Fruit fly (Drosophila melanogaster) whole organism, wandering third instar larva: ENCODE results near the gene CG15172.

Experiments
- Abd-B ChIP-seq: fragments of >200 bp; optimal IDR thresholded peaks from 2 replicates; lab custom pipeline; 2017; ENCODE audit warnings: missing biosample characterization, missing genetic modification characterization
- CG32264 ChIP-seq: fragments of 200-800 bp; sonication (Bioruptor generic); optimal IDR thresholded peaks from 2 replicates; lab custom pipeline; 2016; ENCODE audit warnings: missing biosample characterization, missing genetic modification characterization
- CG9705 ChIP-seq: fragments of 200-800 bp; sonication (Bioruptor generic); optimal IDR thresholded peaks from 2 replicates; lab custom pipeline; 2018; ENCODE audit warnings: missing biosample characterization, mild to moderate bottlenecking, missing genetic modification characterization
- CrebA ChIP-seq: fragments of 200-800 bp; sonication (Bioruptor generic); optimal IDR thresholded peaks from 2 replicates; lab custom pipeline; 2016; ENCODE audit warnings: missing biosample characterization, mild to moderate bottlenecking, missing genetic modification characterization, borderline replicate concordance
- Dfd ChIP-seq: fragments of >200 bp; optimal IDR thresholded peaks from 2 replicates; lab custom pipeline; 2017; ENCODE audit warnings: missing biosample characterization, missing genetic modification characterization
- Dif ChIP-seq: fragments of 200-275, 200-300 bp; sonication (Bioruptor generic); optimal IDR thresholded peaks from 2 replicates; lab custom pipeline; 2018; ENCODE audit warnings: missing biosample characterization, missing genetic modification characterization; ENCODE audit not compliant: partially characterized antibody
- GATAd ChIP-seq: sonication (Bioruptor generic); optimal IDR thresholded peaks from 2 replicates; lab custom pipeline; 2016; ENCODE audit warnings: missing biosample characterization, missing genetic modification characterization
- HLH106 ChIP-seq: fragments of 200-800 bp; optimal IDR thresholded peaks from 3 replicates; lab custom pipeline; 2019; ENCODE audit warnings: missing biosample characterization, mild to moderate bottlenecking, missing genetic modification characterization, moderate library complexity
- Hnf4 ChIP-seq: fragments of 200-800 bp; sonication (Bioruptor generic); optimal IDR thresholded peaks from 2 replicates; lab custom pipeline; 2016; ENCODE audit warnings: missing biosample characterization, mild to moderate bottlenecking, missing genetic modification characterization
- Hr78 ChIP-seq: fragments of >200 bp; optimal IDR thresholded peaks from 2 replicates; lab custom pipeline; 2017; ENCODE audit warnings: missing biosample characterization, missing genetic modification characterization
- Hr83 ChIP-seq: fragments of 200-300 bp; sonication (Bioruptor generic); optimal IDR thresholded peaks from 2 replicates; lab custom pipeline; 2016; ENCODE audit warnings: missing biosample characterization, mild to moderate bottlenecking, missing genetic modification characterization, moderate library complexity; ENCODE audit not compliant: poor library complexity, severe bottlenecking
- Jra ChIP-seq: sonication (Bioruptor generic); optimal IDR thresholded peaks from 2 replicates; lab custom pipeline; 2016; ENCODE audit warnings: missing biosample characterization, missing genetic modification characterization
- Mio ChIP-seq: sonication (Bioruptor generic); optimal IDR thresholded peaks from 2 replicates; lab custom pipeline; 2016; ENCODE audit warnings: missing biosample characterization, missing genetic modification characterization
- Myc ChIP-seq: fragments of >200 bp; optimal IDR thresholded peaks from 2 replicates; lab custom pipeline; 2017
- N ChIP-seq: fragments of >200 bp; optimal IDR thresholded peaks from 2 replicates; lab custom pipeline; 2018; ENCODE audit warnings: missing biosample characterization, missing external identifiers, missing genetic modification characterization
- OdsH ChIP-seq: fragments of 200-800 bp; sonication (Bioruptor generic); optimal IDR thresholded peaks from 2 replicates; lab custom pipeline; 2016; ENCODE audit warnings: missing biosample characterization, mild to moderate bottlenecking, missing genetic modification characterization
- Rel ChIP-seq, 2 experiments: fragments of 200-800 bp; sonication (Bioruptor generic) in 1 of 2; optimal IDR thresholded peaks; 2 replicates in 1 of 2; 3 replicates in 1 of 2; lab custom pipeline; 2016 to 2019; ENCODE audit warnings: mild to moderate bottlenecking in 2 of 2, missing biosample characterization in 2 of 2, missing genetic modification characterization in 2 of 2, moderate library complexity in 1 of 2
- Sp1 ChIP-seq: fragments of 200-800 bp; sonication (Bioruptor generic); optimal IDR thresholded peaks from 3 replicates; lab custom pipeline; 2019; ENCODE audit warnings: missing biosample characterization, mild to moderate bottlenecking, missing genetic modification characterization, moderate library complexity
- Vsx2 ChIP-seq: fragments of 200-300, 225-300 bp; sonication (Bioruptor generic); optimal IDR thresholded peaks from 2 replicates; lab custom pipeline; 2018; ENCODE audit warnings: missing biosample characterization, missing genetic modification characterization; ENCODE audit not compliant: partially characterized antibody
- br ChIP-seq: fragments of 200-800 bp; sonication (Bioruptor generic); optimal IDR thresholded peaks from 2 replicates; lab custom pipeline; 2016; ENCODE audit warnings: missing biosample characterization, missing genetic modification characterization
- brk ChIP-seq: fragments of 200-800 bp; sonication (Bioruptor generic); optimal IDR thresholded peaks from 2 replicates; lab custom pipeline; 2016; ENCODE audit warnings: missing biosample characterization, mild to moderate bottlenecking, missing genetic modification characterization
- dl ChIP-seq, 2 experiments: fragments of 175-275, 200-275 bp in 1 of 2; fragments of 200-275 bp in 1 of 2; sonication (Bioruptor generic); optimal IDR thresholded peaks; lab custom pipeline; 2018; ENCODE audit warnings: mild to moderate bottlenecking in 2 of 2, missing biosample characterization in 2 of 2, missing genetic modification characterization in 2 of 2, moderate library complexity in 2 of 2; ENCODE audit not compliant: partially characterized antibody in 2 of 2, insufficient read depth in 1 of 2
- dmrt93B ChIP-seq: fragments of 200-800 bp; sonication (Bioruptor generic); optimal IDR thresholded peaks from 2 replicates; lab custom pipeline; 2018; ENCODE audit warnings: missing biosample characterization, mild to moderate bottlenecking, missing genetic modification characterization
- dsf ChIP-seq: sonication (Bioruptor generic); optimal IDR thresholded peaks from 2 replicates; lab custom pipeline; 2016; ENCODE audit warnings: missing biosample characterization, missing genetic modification characterization, borderline replicate concordance
- ey ChIP-seq: fragments of 200-800 bp; sonication (Bioruptor generic); optimal IDR thresholded peaks from 2 replicates; lab custom pipeline; 2016; ENCODE audit warnings: missing biosample characterization, missing genetic modification characterization
- foxo ChIP-seq, 2 experiments: fragments of 200-800 bp; sonication (Bioruptor generic); optimal IDR thresholded peaks; 2 replicates in 1 of 2; 3 replicates in 1 of 2; lab custom pipeline; 2016 to 2017; ENCODE audit warnings: missing biosample characterization in 2 of 2, missing genetic modification characterization in 2 of 2
- fru ChIP-seq: fragments of 200-800 bp; sonication (Bioruptor generic); optimal IDR thresholded peaks from 3 replicates; lab custom pipeline; 2016; ENCODE audit warnings: missing biosample characterization, mild to moderate bottlenecking, missing genetic modification characterization
- h ChIP-seq: fragments of 200-800 bp; sonication (Bioruptor generic); optimal IDR thresholded peaks from 3 replicates; lab custom pipeline; 2016; ENCODE audit warnings: missing biosample characterization, mild to moderate bottlenecking, missing genetic modification characterization
- jim ChIP-seq: fragments of 175-275, 200-325 bp; sonication (Bioruptor generic); optimal IDR thresholded peaks from 2 replicates; lab custom pipeline; 2016; ENCODE audit warnings: missing biosample characterization, mild to moderate bottlenecking, missing genetic modification characterization
- pan ChIP-seq: fragments of >200 bp; optimal IDR thresholded peaks from 2 replicates; lab custom pipeline; 2017
- psq ChIP-seq: fragments of 200-800 bp; sonication (Bioruptor generic); optimal IDR thresholded peaks from 3 replicates; lab custom pipeline; 2017; ENCODE audit warnings: missing biosample characterization, mild to moderate bottlenecking, missing genetic modification characterization, moderate library complexity
- rgr ChIP-seq: fragments of 200-800 bp; sonication (Bioruptor generic); optimal IDR thresholded peaks from 3 replicates; lab custom pipeline; 2016; ENCODE audit warnings: missing biosample characterization, mild to moderate bottlenecking, missing genetic modification characterization
- sage ChIP-seq: fragments of 200-800 bp; sonication (Bioruptor generic); optimal IDR thresholded peaks from 2 replicates; lab custom pipeline; 2016; ENCODE audit warnings: missing biosample characterization, mild to moderate bottlenecking, missing genetic modification characterization
- sv ChIP-seq: fragments of 200-800 bp; sonication (Bioruptor generic); optimal IDR thresholded peaks from 3 replicates; lab custom pipeline; 2016; ENCODE audit warnings: missing biosample characterization, missing genetic modification characterization
- tai ChIP-seq: sonication (Bioruptor generic); optimal IDR thresholded peaks from 2 replicates; lab custom pipeline; 2016; ENCODE audit warnings: missing biosample characterization, missing genetic modification characterization
- usp ChIP-seq: fragments of >200 bp; optimal IDR thresholded peaks from 2 replicates; lab custom pipeline; 2017; ENCODE audit warnings: missing biosample characterization, missing genetic modification characterization
- woc ChIP-seq: sonication (Bioruptor generic); optimal IDR thresholded peaks from 2 replicates; lab custom pipeline; 2016; ENCODE audit warnings: missing biosample characterization, mild to moderate bottlenecking, missing genetic modification characterization

The CG15172 gene

DNA sequence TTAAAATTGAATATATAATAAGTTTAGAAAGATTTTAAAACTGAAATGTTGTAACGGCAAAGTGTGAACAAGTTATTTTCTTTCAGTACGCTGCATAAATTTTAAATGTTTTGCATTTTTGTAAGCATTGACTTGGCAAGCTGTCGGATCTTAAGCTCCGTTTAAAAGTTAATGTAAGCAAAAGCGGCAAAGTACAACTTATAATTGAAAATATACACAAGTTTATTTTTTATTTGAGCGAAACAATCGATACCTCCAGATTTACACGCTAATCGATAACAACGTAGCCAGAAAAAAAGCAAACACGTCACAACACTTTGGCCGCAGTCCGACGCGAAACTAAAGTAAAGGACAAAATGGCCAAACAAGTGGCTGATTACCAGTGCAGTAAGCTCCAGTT is 19.4 kb downstream of the CG15172 start, which contains the start of gene Catsup:
Gene Catsup (plus strand): TSS at position 273 of the 400 bp plus-strand sequence.
- TF ChIP-seq psq (GFP tag; lab: Kevin White, UChicago) = no peak
- no peak for TF ChIP-seq N (GFP tag; lab: Kevin White, UChicago)
- TF ChIP-seq CG32264 = no peak
- no peak for TF ChIP-seq sv (GFP tag; lab: Kevin White, UChicago)
- TF ChIP-seq Myc = no peak
- no peak for TF ChIP-seq foxo (GFP tag; optimal IDR thresholded peaks at IDR 0.05; lab: Kevin White, UChicago)
- no peak for TF ChIP-seq br (GFP tag; lab: Kevin White, UChicago)
- TF ChIP-seq woc (GFP tag; lab: Kevin White, UChicago) = no peak
- no peak for TF ChIP-seq Dfd (GFP tag; lab: Kevin White, UChicago)
- TF ChIP-seq Hr78 (GFP tag; lab: Kevin White, UChicago) = no peak
- no peak for TF ChIP-seq dsf (GFP tag; lab: Kevin White, UChicago)
- no peak for TF ChIP-seq CrebA (GFP tag; lab: Kevin White, UChicago)
- TF ChIP-seq Mio = no peak
- no peak for TF ChIP-seq tai (GFP tag; lab: Kevin White, UChicago)
- no peak for TF ChIP-seq Abd-B
- TF ChIP-seq GATAd (GFP tag; lab: Kevin White, UChicago) = no peak
- TF ChIP-seq CG9705 (GFP tag; lab: Kevin White, UChicago) = no peak

DNA sequence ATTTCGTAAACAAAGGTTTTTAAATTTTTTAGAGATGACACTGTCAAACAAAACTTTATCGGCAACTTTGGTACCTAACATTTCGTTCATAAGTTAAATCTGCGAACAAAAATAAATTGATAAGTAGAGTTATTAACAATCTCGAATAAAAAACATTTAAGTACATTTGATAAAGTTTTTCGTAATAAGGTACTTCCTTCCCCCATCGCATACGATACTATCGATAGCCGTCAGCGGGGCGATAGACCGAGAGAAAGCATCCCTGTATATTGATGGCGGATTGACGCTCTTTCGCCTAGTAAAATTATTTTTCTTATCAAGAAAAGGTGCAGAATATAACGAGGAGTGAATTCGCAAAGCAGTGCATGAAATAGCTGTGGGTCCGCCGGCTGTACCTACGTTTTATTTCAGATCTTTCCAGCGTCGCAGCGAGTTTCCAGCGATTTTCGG is 22.9 kb downstream of the CG15172 start, which contains the start of the genes Ttc19 and Acn:
Gene Ttc19 (minus strand): TSS at position 38 of the 450 bp plus-strand sequence.
Gene Acn (plus strand): TSS at position 245 of the 450 bp plus-strand sequence.
- TF ChIP-seq foxo (GFP tag; optimal IDR thresholded peaks at IDR 0.05; lab: Kevin White, UChicago) (peak; percentile 60 to 88), ey (peak; percentile 89), CrebA (GFP tag; lab: Kevin White, UChicago) (no peak), CG32264 (peak; percentile 76), CG9705 (GFP tag; lab: Kevin White, UChicago) (peak; percentile 83), jim (no peak), GATAd (GFP tag; lab: Kevin White, UChicago) (peak; percentile 73), woc (GFP tag; lab: Kevin White, UChicago) (peak; percentile 86), sv (GFP tag; lab: Kevin White, UChicago) (peak; percentile 82), h (peak; percentile 90), Hr78 (GFP tag; lab: Kevin White, UChicago) (no peak), Rel (GFP tag; optimal IDR thresholded peaks at IDR 0.05; lab: Kevin White, UChicago) (no peak), Rel (tag; optimal IDR thresholded peaks at IDR 0.05; lab: Kevin White, UChicago) (peak; percentile 45), dsf (GFP tag; lab: Kevin White, UChicago) (peak; percentile 93), rgr (GFP tag; lab: Kevin White, UChicago) (peak; percentile 90), HLH106 (tag; lab: Kevin White, UChicago) (peak; percentile 83), dl (GFP tag; optimal IDR thresholded peaks at IDR 0.05; lab: Kevin White, UChicago; ENCODE audit: insufficient read depth in 1 of 2, partially characterized antibody in 2 of 2) (no peak), usp (no peak), fru (GFP tag; lab: Kevin White, UChicago) (peak; percentile 88), Sp1 (GFP tag; lab: Kevin White, UChicago) (peak; percentile 81), Mio (peak; percentile 17), dmrt93B (GFP tag; lab: Kevin White, UChicago) (no peak), br (GFP tag; lab: Kevin White, UChicago) (peak; percentile 88), Vsx2 (GFP tag; lab: Kevin White, UChicago) (no peak), Hr83 (GFP tag; lab: Kevin White, UChicago) (peak; percentile 66), N (GFP tag; lab: Kevin White, UChicago) (no peak), Dif (GFP tag; lab: Kevin White, UChicago) (no peak), tai (GFP tag; lab: Kevin White, UChicago) (no peak), OdsH (GFP tag; lab: Kevin White, UChicago) (peak; percentile 75), sage (GFP tag; lab: Kevin White, UChicago) (no peak), psq (GFP tag; lab: Kevin White, UChicago) (peak; percentile 78), Myc (peak; percentile 41), Jra (GFP tag; lab: Kevin White, UChicago) (peak; percentile 95)

DNA sequence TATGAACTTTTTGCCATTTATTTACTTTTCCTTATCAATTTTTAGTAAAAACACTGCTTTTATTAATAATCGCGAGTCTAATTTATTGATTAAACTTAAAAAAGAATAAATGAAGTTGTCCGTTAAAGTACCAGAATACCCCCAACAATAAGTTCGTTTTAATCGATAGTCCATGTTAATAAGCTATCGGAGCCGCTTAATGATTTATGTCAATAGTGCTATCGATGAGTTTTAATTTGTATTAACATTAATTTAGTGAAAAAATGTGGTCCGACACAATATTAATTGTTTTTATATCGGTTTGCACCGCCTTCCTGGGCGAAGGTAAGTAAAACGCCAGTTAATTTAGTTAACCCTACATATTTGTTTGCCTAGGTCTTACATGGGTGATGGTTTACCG is 26.7 kb downstream of the CG15172 start, which contains the start of gene CG10470:
Gene CG10470 (plus strand): TSS at position 165 of the 400 bp plus-strand sequence.
- peak; percentile 16 for TF ChIP-seq rgr (GFP tag; lab: Kevin White, UChicago)
- no peak for TF ChIP-seq pan (lab: Kevin White, UChicago)
- no peak for TF ChIP-seq foxo (GFP tag; optimal IDR thresholded peaks at IDR 0.05; lab: Kevin White, UChicago)
- TF ChIP-seq CG9705 (GFP tag; lab: Kevin White, UChicago) = no peak
- TF ChIP-seq Jra (GFP tag; lab: Kevin White, UChicago) = no peak
- no peak for TF ChIP-seq N (GFP tag; lab: Kevin White, UChicago)
- TF ChIP-seq h = peak; percentile 0
- TF ChIP-seq jim = no peak
- no peak for TF ChIP-seq sv (GFP tag; lab: Kevin White, UChicago)
- TF ChIP-seq Mio = no peak
- TF ChIP-seq GATAd (GFP tag; lab: Kevin White, UChicago) = no peak
- no peak for TF ChIP-seq Dfd (GFP tag; lab: Kevin White, UChicago)
- TF ChIP-seq Hr78 (GFP tag; lab: Kevin White, UChicago) = no peak
- TF ChIP-seq woc (GFP tag; lab: Kevin White, UChicago) = no peak
- TF ChIP-seq brk (GFP tag; lab: Kevin White, UChicago) = no peak
- TF ChIP-seq CrebA (GFP tag; lab: Kevin White, UChicago) = no peak
- no peak for TF ChIP-seq sage (GFP tag; lab: Kevin White, UChicago)
- no peak for TF ChIP-seq Vsx2 (GFP tag; lab: Kevin White, UChicago)
- TF ChIP-seq Hnf4 (GFP tag; lab: Kevin White, UChicago) = peak; percentile 29
- peak; percentile 15 for TF ChIP-seq HLH106 (tag; lab: Kevin White, UChicago)
- no peak for TF ChIP-seq Hr83 (GFP tag; lab: Kevin White, UChicago)
- peak; percentile 4 for TF ChIP-seq OdsH (GFP tag; lab: Kevin White, UChicago)
- TF ChIP-seq psq (GFP tag; lab: Kevin White, UChicago) = peak; percentile 20
- TF ChIP-seq dl (GFP tag; optimal IDR thresholded peaks at IDR 0.05; lab: Kevin White, UChicago; ENCODE audit: insufficient read depth in 1 of 2, partially characterized antibody in 2 of 2) = no peak
- no peak for TF ChIP-seq dmrt93B (GFP tag; lab: Kevin White, UChicago)
- TF ChIP-seq Abd-B = no peak
- no peak for TF ChIP-seq Dif (GFP tag; lab: Kevin White, UChicago)
- TF ChIP-seq fru (GFP tag; lab: Kevin White, UChicago) = peak; percentile 22
- TF ChIP-seq CG32264 = no peak
- no peak for TF ChIP-seq dsf (GFP tag; lab: Kevin White, UChicago)
- no peak for TF ChIP-seq br (GFP tag; lab: Kevin White, UChicago)
